Fruit fly (Drosophila melanogaster) whole organism, embryonic: Measurements from ENCODE around the gene Sdhaf3.
A peak's percentile ranks its signal among the peaks of the same experiment; 100 is the strongest.

ENCODE experiments used
- Atf6 ChIP-seq: fragments of 200-800 bp; sonication (Bioruptor generic); IDR thresholded peaks from 2 replicates; pipeline ENCODE4 v1.3.6; 2022; ENCODE audit warnings: missing biosample characterization, missing genetic modification characterization
- CG10209 ChIP-seq: fragments of 200-800 bp; sonication (Bioruptor generic); optimal IDR thresholded peaks from 3 replicates; lab custom pipeline; 2017; ENCODE audit warnings: missing biosample characterization, mild to moderate bottlenecking, missing genetic modification characterization, missing genetic modification reagents
- CG10267 ChIP-seq: fragments of 200-800 bp; sonication (Bioruptor generic); optimal IDR thresholded peaks from 2 replicates; lab custom pipeline; 2018; ENCODE audit warnings: missing biosample characterization, mild to moderate bottlenecking, missing genetic modification characterization, moderate library complexity
- CG12391 ChIP-seq: fragments of 200-800 bp; sonication (Bioruptor generic); optimal IDR thresholded peaks from 3 replicates; lab custom pipeline; 2018; ENCODE audit warnings: missing biosample characterization, mild to moderate bottlenecking, missing genetic modification characterization, moderate library complexity
- CG13287 ChIP-seq: fragments of 200-800 bp; sonication (Bioruptor generic); IDR thresholded peaks from 2 replicates; pipeline ENCODE4 v1.3.6; 2022; ENCODE audit warnings: missing biosample characterization, missing genetic modification characterization; ENCODE audit not compliant: partially characterized antibody
- CG13296 ChIP-seq: fragments of 200-800 bp; sonication (Bioruptor generic); optimal IDR thresholded peaks from 3 replicates; lab custom pipeline; 2018; ENCODE audit warnings: missing biosample characterization, mild to moderate bottlenecking, missing genetic modification characterization
- CG14014 ChIP-seq: fragments of 200-800 bp; sonication (Bioruptor generic); IDR thresholded peaks from 2 replicates; pipeline ENCODE4 v1.3.6; 2022; ENCODE audit warnings: missing biosample characterization, missing genetic modification characterization
- CG14441 ChIP-seq: fragments of 200-800 bp; sonication (Bioruptor generic); IDR thresholded peaks from 2 replicates; pipeline ENCODE4 v1.3.6; 2022; ENCODE audit warnings: missing biosample characterization, missing genetic modification characterization
- CG14860 ChIP-seq: fragments of 200-800 bp; sonication (Bioruptor generic); IDR thresholded peaks from 3 replicates; pipeline ENCODE4 v1.3.6; 2022; ENCODE audit warnings: missing biosample characterization, missing genetic modification characterization; ENCODE audit not compliant: partially characterized antibody
- CG14965 ChIP-seq: fragments of 200-800 bp; sonication (Bioruptor generic); optimal IDR thresholded peaks from 2 replicates; lab custom pipeline; 2016; ENCODE audit warnings: missing biosample characterization, missing genetic modification characterization, borderline replicate concordance
- CG15269 ChIP-seq: fragments of 200-800 bp; sonication (Bioruptor generic); optimal IDR thresholded peaks from 2 replicates; lab custom pipeline; 2018; ENCODE audit warnings: missing biosample characterization, mild to moderate bottlenecking, missing genetic modification characterization, moderate library complexity
- CG16779 ChIP-seq: fragments of 200-800 bp; sonication (Bioruptor generic); IDR thresholded peaks from 2 replicates; pipeline ENCODE4 v1.3.6; 2022; ENCODE audit warnings: missing biosample characterization, missing genetic modification characterization
- CG30431 ChIP-seq: fragments of 200-800 bp; sonication (Bioruptor generic); optimal IDR thresholded peaks from 2 replicates; lab custom pipeline; 2017; ENCODE audit warnings: missing biosample characterization, missing genetic modification characterization
- CG31365 ChIP-seq: fragments of 200-800 bp; sonication (Bioruptor generic); optimal IDR thresholded peaks from 2 replicates; lab custom pipeline; 2018; ENCODE audit warnings: missing biosample characterization, mild to moderate bottlenecking, missing genetic modification characterization
- CG3995 ChIP-seq: fragments of 200-800 bp; sonication (Bioruptor generic); optimal IDR thresholded peaks from 3 replicates; lab custom pipeline; 2016; ENCODE audit warnings: missing biosample characterization, missing genetic modification characterization
- CG4820 ChIP-seq: fragments of 200-800 bp; sonication (Bioruptor generic); optimal IDR thresholded peaks from 3 replicates; lab custom pipeline; 2016; ENCODE audit warnings: missing biosample characterization, missing genetic modification characterization
- CG7556 ChIP-seq: fragments of 200-800 bp; sonication (Bioruptor generic); optimal IDR thresholded peaks from 2 replicates; lab custom pipeline; 2017; ENCODE audit warnings: missing biosample characterization, mild to moderate bottlenecking, missing genetic modification characterization
- CG7745 ChIP-seq: fragments of 200-800 bp; sonication (Bioruptor generic); optimal IDR thresholded peaks from 2 replicates; lab custom pipeline; 2018; ENCODE audit warnings: missing biosample characterization, mild to moderate bottlenecking, missing genetic modification characterization, moderate library complexity
- CG8388 ChIP-seq: fragments of 200-800 bp; sonication (Bioruptor generic); optimal IDR thresholded peaks from 2 replicates; lab custom pipeline; 2019; ENCODE audit warnings: missing biosample characterization, mild to moderate bottlenecking, missing genetic modification characterization, moderate library complexity
- CTCF ChIP-seq: fragments of 200-800 bp; sonication (Bioruptor generic); optimal IDR thresholded peaks from 2 replicates; lab custom pipeline; 2017; ENCODE audit warnings: missing biosample characterization, mild to moderate bottlenecking, missing genetic modification characterization, moderate library complexity
- GATAe ChIP-seq: fragments of 200-800 bp; sonication (Bioruptor generic); conservative IDR thresholded peaks from 2 replicates; pipeline ENCODE4 v1.3.6; 2022; ENCODE audit warnings: missing biosample characterization, missing genetic modification characterization
- Gsc ChIP-seq: fragments of 200-800 bp; sonication (Bioruptor generic); IDR thresholded peaks from 2 replicates; pipeline ENCODE4 v1.3.6; 2022; ENCODE audit warnings: missing biosample characterization, missing genetic modification characterization
- HHEX ChIP-seq: fragments of 200-800 bp; sonication (Bioruptor generic); optimal IDR thresholded peaks from 3 replicates; lab custom pipeline; 2017; ENCODE audit warnings: missing biosample characterization, mild to moderate bottlenecking, missing genetic modification characterization, missing genetic modification reagents
- HmgD ChIP-seq: fragments of 200-800 bp; sonication (Bioruptor generic); optimal IDR thresholded peaks from 3 replicates; lab custom pipeline; 2016; ENCODE audit warnings: missing biosample characterization, missing genetic modification characterization
- Med ChIP-seq: fragments of 200-800 bp; sonication (Bioruptor generic); peaks from one replicate; lab custom pipeline; 2016; ENCODE audit warnings: missing biosample characterization, missing genetic modification characterization, mild to moderate bottlenecking, inconsistent platforms, moderate library complexity
- Mes4 ChIP-seq: fragments of 200-800 bp; sonication (Bioruptor generic); optimal IDR thresholded peaks from 2 replicates; lab custom pipeline; 2016; ENCODE audit warnings: missing biosample characterization, missing genetic modification characterization
- NC2β ChIP-seq: fragments of 200-800 bp; sonication (Bioruptor generic); optimal IDR thresholded peaks from 2 replicates; lab custom pipeline; 2016; ENCODE audit warnings: missing biosample characterization, missing genetic modification characterization
- Opbp ChIP-seq: fragments of 200-800 bp; sonication (Bioruptor generic); IDR thresholded peaks from 3 replicates; pipeline ENCODE4 v1.3.6; 2022; ENCODE audit warnings: missing biosample characterization, missing genetic modification characterization; ENCODE audit not compliant: partially characterized antibody
- Sox100B ChIP-seq: fragments of 200-800 bp; sonication (Bioruptor generic); optimal IDR thresholded peaks from 3 replicates; lab custom pipeline; 2018; ENCODE audit warnings: missing biosample characterization, mild to moderate bottlenecking, missing genetic modification characterization
- Sox102F ChIP-seq: fragments of 200-800 bp; sonication (Bioruptor generic); optimal IDR thresholded peaks from 2 replicates; lab custom pipeline; 2018; ENCODE audit warnings: missing biosample characterization, mild to moderate bottlenecking, missing genetic modification characterization, moderate library complexity
- Spps ChIP-seq: fragments of 200-800 bp; sonication (Bioruptor generic); optimal IDR thresholded peaks from 2 replicates; lab custom pipeline; 2018; ENCODE audit warnings: missing biosample characterization, mild to moderate bottlenecking, missing genetic modification characterization
- Stat92E ChIP-seq, 3 experiments: fragments of >200 bp in 2 of 3; fragments of 200-800 bp in 1 of 3; sonication (Bioruptor generic) in 1 of 3; optimal IDR thresholded peaks; 2 replicates each; lab custom pipeline; 2017 to 2019; ENCODE audit warnings: missing biosample characterization in 3 of 3, missing genetic modification characterization in 3 of 3, mild to moderate bottlenecking in 1 of 3, moderate library complexity in 1 of 3
- Vsx1 ChIP-seq: fragments of 200-800 bp; sonication (Bioruptor generic); optimal IDR thresholded peaks from 2 replicates; lab custom pipeline; 2017; ENCODE audit warnings: missing biosample characterization, mild to moderate bottlenecking, missing genetic modification characterization, missing genetic modification reagents
- az2 ChIP-seq: fragments of 200-800 bp; sonication (Bioruptor generic); optimal IDR thresholded peaks from 3 replicates; lab custom pipeline; 2016; ENCODE audit warnings: missing biosample characterization, missing genetic modification characterization
- bsh ChIP-seq, 2 experiments: fragments of 200-800 bp; sonication (Bioruptor generic); optimal IDR thresholded peaks; 2 replicates each; lab custom pipeline; 2017 to 2018; ENCODE audit warnings: mild to moderate bottlenecking in 2 of 2, missing biosample characterization in 2 of 2, missing genetic modification characterization in 2 of 2, moderate library complexity in 1 of 2
- chif ChIP-seq, 2 experiments: fragments of 200-800 bp; sonication (Bioruptor generic); optimal IDR thresholded peaks; 3 replicates each; lab custom pipeline; 2016; ENCODE audit warnings: missing biosample characterization in 2 of 2, missing genetic modification characterization in 2 of 2
- ci ChIP-seq: fragments of 200-800 bp; sonication (Bioruptor generic); IDR thresholded peaks from 3 replicates; pipeline ENCODE4 v1.3.6; 2022; ENCODE audit warnings: missing biosample characterization, missing genetic modification characterization
- dmrt99B ChIP-seq: fragments of 200-800 bp; sonication (Bioruptor generic); optimal IDR thresholded peaks from 2 replicates; lab custom pipeline; 2018; ENCODE audit warnings: missing biosample characterization, mild to moderate bottlenecking, missing genetic modification characterization, moderate library complexity
- emc ChIP-seq: fragments of 200-800 bp; sonication (Bioruptor generic); optimal IDR thresholded peaks from 2 replicates; lab custom pipeline; 2016; ENCODE audit warnings: missing biosample characterization, missing genetic modification characterization
- eyg ChIP-seq: fragments of 200-800 bp; sonication (Bioruptor generic); optimal IDR thresholded peaks from 3 replicates; lab custom pipeline; 2016; ENCODE audit warnings: missing biosample characterization, missing genetic modification characterization
- fu2 ChIP-seq: fragments of 200-800 bp; sonication (Bioruptor generic); optimal IDR thresholded peaks from 2 replicates; lab custom pipeline; 2016; ENCODE audit warnings: missing biosample characterization, missing genetic modification characterization
- h ChIP-seq: fragments of >200 bp; optimal IDR thresholded peaks from 2 replicates; lab custom pipeline; 2017
- kay ChIP-seq: fragments of 200-800 bp; sonication (Bioruptor generic); optimal IDR thresholded peaks from 2 replicates; lab custom pipeline; 2016; ENCODE audit warnings: missing biosample characterization, missing genetic modification characterization
- phol ChIP-seq: fragments of 200-800 bp; sonication (Bioruptor generic); optimal IDR thresholded peaks from 3 replicates; lab custom pipeline; 2018; ENCODE audit warnings: missing biosample characterization, mild to moderate bottlenecking, missing genetic modification characterization, moderate library complexity
- pita ChIP-seq: fragments of 200-800 bp; sonication (Bioruptor generic); optimal IDR thresholded peaks from 2 replicates; lab custom pipeline; 2017; ENCODE audit warnings: missing biosample characterization, mild to moderate bottlenecking, missing genetic modification characterization
- row ChIP-seq: fragments of 200-800 bp; sonication (Bioruptor generic); IDR thresholded peaks from 3 replicates; pipeline ENCODE4 v1.3.6; 2022; ENCODE audit warnings: missing biosample characterization, missing genetic modification characterization
- sd ChIP-seq: fragments of 200-800 bp; sonication (Bioruptor generic); optimal IDR thresholded peaks from 3 replicates; lab custom pipeline; 2018; ENCODE audit warnings: missing biosample characterization, mild to moderate bottlenecking, missing genetic modification characterization, moderate library complexity
- sens ChIP-seq: fragments of 200-800 bp; sonication (Bioruptor generic); peaks from one replicate; lab custom pipeline; 2016; ENCODE audit warnings: missing biosample characterization, missing genetic modification characterization
- trem ChIP-seq: fragments of 200-800 bp; optimal IDR thresholded peaks from 3 replicates; lab custom pipeline; 2019; ENCODE audit warnings: missing biosample characterization, mild to moderate bottlenecking, missing genetic modification characterization, moderate library complexity

Gene Sdhaf3

DNA sequence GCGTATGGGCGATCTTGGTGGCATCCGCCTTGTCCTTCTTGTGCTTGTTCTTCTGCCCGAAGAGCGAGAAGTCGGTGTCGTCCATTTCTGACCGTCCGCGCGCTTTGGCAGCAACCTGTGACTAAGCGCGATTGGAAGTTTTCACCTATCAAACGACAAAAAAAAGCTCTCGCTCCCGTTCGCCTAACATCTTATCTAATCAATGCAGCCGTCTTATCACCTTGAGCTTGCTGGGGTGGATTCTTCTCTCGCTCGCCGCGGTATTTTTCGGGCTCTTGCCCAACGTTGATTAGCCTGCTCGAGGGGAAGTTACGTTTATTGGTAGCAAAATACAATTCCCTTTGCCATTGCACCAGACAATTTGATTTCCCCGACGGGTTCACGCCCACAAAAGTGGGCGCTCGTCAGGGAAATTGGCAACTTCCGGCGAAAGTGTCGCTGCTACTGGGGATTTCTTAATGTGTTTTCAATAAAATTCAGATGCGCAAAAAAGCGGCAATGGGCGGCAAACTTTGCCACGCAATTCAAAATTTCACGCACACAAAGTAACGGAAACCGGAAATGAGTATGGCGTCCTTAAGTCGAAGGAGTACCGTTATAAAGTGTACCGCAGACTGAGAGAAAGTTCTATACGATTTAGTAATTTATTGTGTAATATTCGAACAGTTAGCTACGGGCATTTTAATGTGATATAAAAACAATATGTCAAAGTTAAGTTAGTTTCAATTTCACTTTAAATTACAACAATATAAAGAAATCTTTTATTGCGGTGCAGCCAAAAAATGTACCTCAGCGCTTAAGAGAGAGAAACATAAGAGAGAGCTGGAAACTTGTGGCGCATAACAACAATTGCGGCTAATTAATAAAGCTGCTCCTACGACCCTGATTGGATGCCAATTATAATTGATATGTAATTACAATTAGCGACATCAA lies 18.9 kb upstream of the Sdhaf3 start, which contains the start of gene Decay:
TSS of gene Decay (minus strand) at position 132 of the 933 bp plus-strand sequence.
- TF ChIP-seq CG16779 (no peak), CG30431 (no peak), Opbp (no peak), NC2β (GFP tag; lab: Kevin White, UChicago) (no peak), CG10209 (GFP tag; lab: Kevin White, UChicago) (no peak), eyg (no peak), sens (GFP tag; lab: Kevin White, UChicago) (peak; percentile 89), Atf6 (GFP tag; lab: Robert Waterston, UW) (peak; percentile 12; the same call in 1 of the 2 replicates), bsh (GFP tag; optimal IDR thresholded peaks at IDR 0.05; lab: Kevin White, UChicago) (peak in 1 of 2 experiments; percentile 13), chif (GFP tag; optimal IDR thresholded peaks at IDR 0.05; lab: Kevin White, UChicago) (no peak), Spps (tag; lab: Kevin White, UChicago) (no peak), CG14441 (GFP tag; lab: Robert Waterston, UW) (no peak), Med (GFP tag; lab: Kevin White, UChicago) (peak; percentile 75), CG4820 (GFP tag; lab: Kevin White, UChicago) (no peak), fu2 (GFP tag; lab: Kevin White, UChicago) (no peak), Stat92E (GFP tag; optimal IDR thresholded peaks at IDR 0.05; lab: Kevin White, UChicago) (no peak), dmrt99B (tag; lab: Kevin White, UChicago) (peak; percentile 14), az2 (GFP tag; lab: Kevin White, UChicago) (no peak), Vsx1 (GFP tag; lab: Kevin White, UChicago) (peak; percentile 89), emc (GFP tag; lab: Kevin White, UChicago) (no peak), CG3995 (GFP tag; lab: Kevin White, UChicago) (no peak), kay (GFP tag; lab: Kevin White, UChicago) (no peak), h (lab: Kevin White, UChicago) (no peak), row (GFP tag; lab: Robert Waterston, UW) (peak; percentile 23; the same call in 1 of the 3 replicates), CG14965 (GFP tag; lab: Kevin White, UChicago) (no peak), phol (tag; lab: Kevin White, UChicago) (peak; percentile 22), CG12391 (tag; lab: Kevin White, UChicago) (peak; percentile 28), CG13296 (GFP tag; lab: Kevin White, UChicago) (no peak), CG14860 (GFP tag; lab: Robert Waterston, UW) (no peak), Sox102F (GFP tag; lab: Kevin White, UChicago) (peak; percentile 30), ci (peak; percentile 50; the same call in 1 of the 3 replicates), pita (GFP tag; lab: Kevin White, UChicago) (no peak), CTCF (no peak), CG8388 (peak; percentile 17), CG31365 (tag; lab: Kevin White, UChicago) (no peak), GATAe (GFP tag; lab: Robert Waterston, UW) (peak; percentile 75), HmgD (GFP tag; lab: Kevin White, UChicago) (no peak), CG7745 (no peak), CG7556 (no peak), CG13287 (GFP tag; lab: Robert Waterston, UW) (no peak), trem (no peak), CG15269 (no peak), HHEX (GFP tag; lab: Kevin White, UChicago) (no peak), sd (tag; lab: Kevin White, UChicago) (no peak), CG10267 (tag; lab: Kevin White, UChicago) (no peak), CG14014 (GFP tag; lab: Robert Waterston, UW) (no peak), Mes4 (GFP tag; lab: Kevin White, UChicago) (no peak), Gsc (GFP tag; lab: Robert Waterston, UW) (no peak), Sox100B (GFP tag; lab: Kevin White, UChicago) (peak; percentile 27)
